Fruit fly (Drosophila melanogaster) whole organism: Measurements from ENCODE around the gene Ser12.

Experiments
- CG8478 ChIP-seq: fragments of >200 bp; optimal IDR thresholded peaks from 2 replicates; lab custom pipeline; 2018; ENCODE audit warnings: inconsistent platforms
- psq ChIP-seq: fragments of >200 bp; optimal IDR thresholded peaks from 2 replicates; lab custom pipeline; 2017

- TF ChIP-seq psq (lab: Kevin White, UChicago) (no peak), CG8478 (lab: Kevin White, UChicago) (no peak)
Observed at dm6 chr2L:2239284-2239683, 11.8 kb downstream of the Ser12 start, which contains the start of gene Tengl2.
